Worm (Caenorhabditis elegans) whole organism, dauer: ENCODE data around the gene snb-7.

ENCODE experiments used
- unc-62 ChIP-seq: sonication (generic microtip); optimal IDR thresholded peaks from 2 replicates; lab custom pipeline; 2017; ENCODE audit warnings: missing biosample characterization, missing genetic modification reagents, missing genetic modification characterization

snb-7 gene

ce11 chrIV:12560568-12560967 is at the start of gene snb-7:
snb-7 (plus strand) TSS chrIV:12560868.
- TF ChIP-seq unc-62 (GFP tag; lab: Kevin White, UChicago) = no peak

- TF ChIP-seq unc-62 (GFP tag; lab: Kevin White, UChicago) = no peak
These were observed 40.5 kb upstream of the snb-7 start, which contains the start of gene tsp-4 for ce11 chrIV:12520150-12520549. tsp-4 (minus strand) TSS chrIV:12520250.

ce11 chrIV:12522521-12522920 is 38.1 kb upstream of the snb-7 start, which contains the start of gene sru-13:
sru-13 (minus strand) TSS chrIV:12522621.
- no peak for TF ChIP-seq unc-62 (GFP tag; lab: Kevin White, UChicago)

ce11 chrIV:12525409-12525808 is 35.3 kb upstream of the snb-7 start, which contains the start of gene eak-4:
eak-4 (minus strand) TSS chrIV:12525509.
- TF ChIP-seq unc-62 (GFP tag; lab: Kevin White, UChicago) = no peak

- no peak for TF ChIP-seq unc-62 (GFP tag; lab: Kevin White, UChicago)
These were observed 33.5 kb upstream of the snb-7 start, which contains the start of gene F53B2.8 for ce11 chrIV:12527217-12527616. F53B2.8 (minus strand) TSS chrIV:12527396.

- no peak for TF ChIP-seq unc-62 (GFP tag; lab: Kevin White, UChicago)
These were observed 29.6 kb upstream of the snb-7 start, which contains the start of gene F53B2.5 for ce11 chrIV:12531047-12531446. F53B2.5 (minus strand) TSS chrIV:12531147.

- TF ChIP-seq unc-62 (GFP tag; lab: Kevin White, UChicago) = no peak
These were observed 29.2 kb upstream of the snb-7 start for ce11 chrIV:12531464-12531863.

ce11 chrIV:12536358-12536757 is 24.3 kb upstream of the snb-7 start:
- no peak for TF ChIP-seq unc-62 (GFP tag; lab: Kevin White, UChicago)

ce11 chrIV:12537694-12538093 is 23.0 kb upstream of the snb-7 start:
- TF ChIP-seq unc-62 (GFP tag; lab: Kevin White, UChicago) = no peak

ce11 chrIV:12540242-12540641 is 20.4 kb upstream of the snb-7 start:
- TF ChIP-seq unc-62 (GFP tag; lab: Kevin White, UChicago) = no peak

ce11 chrIV:12542011-12542410 is 18.7 kb upstream of the snb-7 start, which contains the start of gene ham-1:
ham-1 (plus strand) TSS chrIV:12542183.
- no peak for TF ChIP-seq unc-62 (GFP tag; lab: Kevin White, UChicago)

ce11 chrIV:12544624-12545023 is 16.0 kb upstream of the snb-7 start:
- no peak for TF ChIP-seq unc-62 (GFP tag; lab: Kevin White, UChicago)

- TF ChIP-seq unc-62 (GFP tag; lab: Kevin White, UChicago) = no peak
These were observed 15.3 kb upstream of the snb-7 start for ce11 chrIV:12545393-12545792.

ce11 chrIV:12545902-12546301 is 14.8 kb upstream of the snb-7 start:
- no peak for TF ChIP-seq unc-62 (GFP tag; lab: Kevin White, UChicago)

ce11 chrIV:12547824-12548223 is 12.8 kb upstream of the snb-7 start, which contains the start of gene ipmk-1:
ipmk-1 (plus strand) TSS chrIV:12548124.
- TF ChIP-seq unc-62 (GFP tag; lab: Kevin White, UChicago) = no peak

- no peak for TF ChIP-seq unc-62 (GFP tag; lab: Kevin White, UChicago)
These were observed 11.7 kb upstream of the snb-7 start for ce11 chrIV:12549014-12549413.

ce11 chrIV:12551944-12552343 is 8.7 kb upstream of the snb-7 start:
- TF ChIP-seq unc-62 (GFP tag; lab: Kevin White, UChicago) = no peak
